Fruit fly (Drosophila melanogaster) whole organism, embryonic: Measurements from ENCODE around the gene THADA.

Experiments
- Blimp-1 ChIP-seq: fragments of 200-800 bp; sonication (Bioruptor generic); optimal IDR thresholded peaks from 3 replicates; lab custom pipeline; 2018; ENCODE audit warnings: missing biosample characterization, missing genetic modification characterization, mild to moderate bottlenecking, moderate library complexity, missing genetic modification reagents
- CG12219 ChIP-seq: fragments of 200-800 bp; sonication (Bioruptor generic); optimal IDR thresholded peaks from 3 replicates; lab custom pipeline; 2018; ENCODE audit warnings: missing biosample characterization, mild to moderate bottlenecking, missing genetic modification characterization
- CG12769 ChIP-seq: fragments of 200-800 bp; sonication (Bioruptor generic); optimal IDR thresholded peaks from 2 replicates; lab custom pipeline; 2019; ENCODE audit warnings: missing biosample characterization, mild to moderate bottlenecking, missing genetic modification characterization, moderate library complexity
- CG13775 ChIP-seq: fragments of 200-800 bp; sonication (Bioruptor generic); optimal IDR thresholded peaks from 3 replicates; lab custom pipeline; 2017; ENCODE audit warnings: missing biosample characterization, mild to moderate bottlenecking, missing genetic modification characterization
- CG2199 ChIP-seq: fragments of 200-800 bp; sonication (Bioruptor generic); IDR thresholded peaks from 3 replicates; pipeline ENCODE4 v1.3.6; 2022; ENCODE audit warnings: missing biosample characterization, missing genetic modification characterization
- CG3726 ChIP-seq: fragments of 200-800 bp; sonication (Bioruptor generic); IDR thresholded peaks from 3 replicates; pipeline ENCODE4, ENCODE4 v1.3.6; 2022; ENCODE audit warnings: missing biosample characterization, missing genetic modification characterization
- CG4360 ChIP-seq: fragments of 200-800 bp; sonication (Bioruptor generic); IDR thresholded peaks from 2 replicates; pipeline ENCODE4 v1.3.6; 2022; ENCODE audit warnings: missing biosample characterization, missing genetic modification characterization
- CG6791 ChIP-seq: fragments of 200-800 bp; sonication (Bioruptor generic); IDR thresholded peaks from 3 replicates; pipeline ENCODE4 v1.3.6; 2022; ENCODE audit warnings: missing biosample characterization, missing genetic modification characterization; ENCODE audit not compliant: partially characterized antibody
- Deaf1 ChIP-seq: fragments of 200-800 bp; optimal IDR thresholded peaks from 3 replicates; lab custom pipeline; 2019; ENCODE audit warnings: missing biosample characterization, mild to moderate bottlenecking, missing genetic modification characterization, moderate library complexity
- Ets65A ChIP-seq: fragments of 200-800 bp; sonication (Bioruptor generic); peaks from one replicate; lab custom pipeline; 2016; ENCODE audit warnings: missing biosample characterization, missing genetic modification characterization
- H15 ChIP-seq: fragments of 200-800 bp; sonication (Bioruptor generic); IDR thresholded peaks from 3 replicates; pipeline ENCODE4 v1.3.6; 2022; ENCODE audit warnings: missing biosample characterization, missing genetic modification characterization
- Hr78 ChIP-seq, 2 experiments: fragments of 200-800 bp in 1 of 2; fragments of >200 bp in 1 of 2; sonication (Bioruptor generic) in 1 of 2; optimal IDR thresholded peaks; 2 replicates each; lab custom pipeline; 2017 to 2019; ENCODE audit warnings: missing biosample characterization in 2 of 2, missing genetic modification characterization in 2 of 2, mild to moderate bottlenecking in 1 of 2, moderate library complexity in 1 of 2
- Med ChIP-seq: fragments of 200-800 bp; sonication (Bioruptor generic); peaks from one replicate; lab custom pipeline; 2016; ENCODE audit warnings: missing biosample characterization, missing genetic modification characterization, mild to moderate bottlenecking, inconsistent platforms, moderate library complexity
- Rx ChIP-seq: fragments of 200-800 bp; sonication (Bioruptor generic); IDR thresholded peaks from 2 replicates; pipeline ENCODE4 v1.3.6; 2022; ENCODE audit warnings: missing biosample characterization, missing genetic modification characterization
- Scr ChIP-seq: fragments of 200-800 bp; sonication (Bioruptor generic); IDR thresholded peaks from 2 replicates; pipeline ENCODE4 v1.3.6; 2022; ENCODE audit warnings: missing biosample characterization, missing genetic modification characterization; ENCODE audit not compliant: partially characterized antibody
- Trl ChIP-seq, 3 experiments: fragments of >200 bp in 2 of 3; fragments of 200-800 bp in 1 of 3; sonication (Bioruptor generic) in 1 of 3; optimal IDR thresholded peaks; 2 replicates in 1 of 3; 3 replicates in 2 of 3; lab custom pipeline; 2016 to 2017; ENCODE audit warnings: missing biosample characterization in 1 of 3, missing genetic modification characterization in 1 of 3
- Xrp1 ChIP-seq: fragments of 200-800 bp; sonication (Bioruptor generic); IDR thresholded peaks from 2 replicates; pipeline ENCODE4 v1.3.6; 2022; ENCODE audit warnings: missing biosample characterization, missing genetic modification characterization
- aop ChIP-seq: fragments of 200-800 bp; sonication (Bioruptor generic); IDR thresholded peaks from 2 replicates; pipeline ENCODE4 v1.3.6; 2022; ENCODE audit warnings: missing biosample characterization, missing genetic modification characterization
- az2 ChIP-seq: fragments of 200-800 bp; sonication (Bioruptor generic); optimal IDR thresholded peaks from 3 replicates; lab custom pipeline; 2016; ENCODE audit warnings: missing biosample characterization, missing genetic modification characterization
- chinmo ChIP-seq: fragments of 200-800 bp; sonication (Bioruptor generic); IDR thresholded peaks from 4 replicates; pipeline ENCODE4 v1.3.6; 2022; ENCODE audit warnings: missing biosample characterization, missing genetic modification characterization; ENCODE audit not compliant: partially characterized antibody
- chm ChIP-seq: fragments of 200-800 bp; sonication (Bioruptor generic); IDR thresholded peaks from 2 replicates; pipeline ENCODE4 v1.3.6; 2022; ENCODE audit warnings: missing biosample characterization, missing genetic modification characterization
- dm ChIP-seq: fragments of 200-800 bp; sonication (Bioruptor generic); optimal IDR thresholded peaks from 3 replicates; lab custom pipeline; 2016; ENCODE audit warnings: missing biosample characterization, missing genetic modification characterization
- dysf ChIP-seq: fragments of 200-800 bp; sonication (Bioruptor generic); IDR thresholded peaks from 3 replicates; pipeline ENCODE4 v1.3.6; 2022; ENCODE audit warnings: missing biosample characterization, missing genetic modification characterization
- gsb-n ChIP-seq: fragments of 200-800 bp; sonication (Bioruptor generic); optimal IDR thresholded peaks from 3 replicates; lab custom pipeline; 2018; ENCODE audit warnings: missing biosample characterization, mild to moderate bottlenecking, missing genetic modification characterization
- hbn ChIP-seq: fragments of 200-800 bp; sonication (Bioruptor generic); IDR thresholded peaks from 2 replicates; pipeline ENCODE4 v1.3.6; 2022; ENCODE audit warnings: missing biosample characterization, missing genetic modification characterization; ENCODE audit not compliant: partially characterized antibody
- hkb ChIP-seq, 2 experiments: fragments of 200-800 bp in 1 of 2; fragments of >200 bp in 1 of 2; sonication (Bioruptor generic) in 1 of 2; IDR thresholded peaks in 1 of 2; optimal IDR thresholded peaks in 1 of 2; 2 replicates each; pipeline versions ENCODE4 v1.3.6 to Lab custom; 2017 to 2022; ENCODE audit warnings: missing biosample characterization in 1 of 2, missing genetic modification characterization in 1 of 2
- jing ChIP-seq: fragments of 200-800 bp; sonication (Bioruptor generic); optimal IDR thresholded peaks from 2 replicates; lab custom pipeline; 2018; ENCODE audit warnings: missing biosample characterization, mild to moderate bottlenecking, missing genetic modification characterization
- kni ChIP-seq: fragments of 200-800 bp; sonication (Bioruptor generic); optimal IDR thresholded peaks from 3 replicates; lab custom pipeline; 2017; ENCODE audit warnings: mild to moderate bottlenecking, missing biosample characterization, missing genetic modification reagents, missing genetic modification characterization
- org-1 ChIP-seq: fragments of 200-800 bp; sonication (Bioruptor generic); optimal IDR thresholded peaks from 2 replicates; lab custom pipeline; 2017; ENCODE audit warnings: missing biosample characterization, missing genetic modification characterization
- pros ChIP-seq: fragments of 200-800 bp; sonication (Bioruptor generic); optimal IDR thresholded peaks from 3 replicates; lab custom pipeline; 2019; ENCODE audit warnings: missing biosample characterization, mild to moderate bottlenecking, missing genetic modification characterization, moderate library complexity
- psq ChIP-seq: fragments of 200-800 bp; sonication (Bioruptor generic); optimal IDR thresholded peaks from 2 replicates; lab custom pipeline; 2017; ENCODE audit warnings: missing biosample characterization, missing genetic modification characterization
- row ChIP-seq: fragments of 200-800 bp; sonication (Bioruptor generic); IDR thresholded peaks from 3 replicates; pipeline ENCODE4 v1.3.6; 2022; ENCODE audit warnings: missing biosample characterization, missing genetic modification characterization
- sd ChIP-seq: fragments of 200-800 bp; sonication (Bioruptor generic); optimal IDR thresholded peaks from 3 replicates; lab custom pipeline; 2018; ENCODE audit warnings: missing biosample characterization, mild to moderate bottlenecking, missing genetic modification characterization, moderate library complexity
- sim ChIP-seq: fragments of 200-800 bp; sonication (Bioruptor generic); IDR thresholded peaks from 2 replicates; pipeline ENCODE4 v1.3.6; 2022; ENCODE audit warnings: missing biosample characterization, missing genetic modification characterization
- sna ChIP-seq: fragments of 200-800 bp; sonication (Bioruptor generic); IDR thresholded peaks from 2 replicates; pipeline ENCODE4 v1.3.6; 2022; ENCODE audit warnings: missing biosample characterization, missing genetic modification characterization; ENCODE audit not compliant: partially characterized antibody
- so ChIP-seq: fragments of 200-800 bp; sonication (Bioruptor generic); IDR thresholded peaks from 3 replicates; pipeline ENCODE4 v1.3.6; 2022; ENCODE audit warnings: missing biosample characterization, missing genetic modification characterization
- sqz ChIP-seq: fragments of 200-800 bp; sonication (Bioruptor generic); optimal IDR thresholded peaks from 3 replicates; lab custom pipeline; 2018; ENCODE audit warnings: missing biosample characterization, mild to moderate bottlenecking, missing genetic modification characterization
- sr ChIP-seq: fragments of 200-800 bp; sonication (Bioruptor generic); IDR thresholded peaks from 3 replicates; pipeline ENCODE4 v1.3.6; 2022; ENCODE audit warnings: missing biosample characterization, missing genetic modification characterization
- stwl ChIP-seq: fragments of 200-800 bp; sonication (Bioruptor generic); optimal IDR thresholded peaks from 3 replicates; lab custom pipeline; 2018; ENCODE audit warnings: missing biosample characterization, mild to moderate bottlenecking, missing genetic modification characterization, moderate library complexity
- wor ChIP-seq: fragments of 200-800 bp; sonication (Bioruptor generic); IDR thresholded peaks from 2 replicates; pipeline ENCODE4 v1.3.6; 2022; ENCODE audit warnings: missing biosample characterization, missing genetic modification characterization
- yki ChIP-seq: fragments of >200 bp; optimal IDR thresholded peaks from 3 replicates; lab custom pipeline; 2018
- zen2 ChIP-seq: fragments of 200-800 bp; sonication (Bioruptor generic); IDR thresholded peaks from 3 replicates; pipeline ENCODE4 v1.3.6; 2022; ENCODE audit warnings: missing biosample characterization, missing genetic modification characterization; ENCODE audit not compliant: partially characterized antibody

Gene THADA

DNA sequence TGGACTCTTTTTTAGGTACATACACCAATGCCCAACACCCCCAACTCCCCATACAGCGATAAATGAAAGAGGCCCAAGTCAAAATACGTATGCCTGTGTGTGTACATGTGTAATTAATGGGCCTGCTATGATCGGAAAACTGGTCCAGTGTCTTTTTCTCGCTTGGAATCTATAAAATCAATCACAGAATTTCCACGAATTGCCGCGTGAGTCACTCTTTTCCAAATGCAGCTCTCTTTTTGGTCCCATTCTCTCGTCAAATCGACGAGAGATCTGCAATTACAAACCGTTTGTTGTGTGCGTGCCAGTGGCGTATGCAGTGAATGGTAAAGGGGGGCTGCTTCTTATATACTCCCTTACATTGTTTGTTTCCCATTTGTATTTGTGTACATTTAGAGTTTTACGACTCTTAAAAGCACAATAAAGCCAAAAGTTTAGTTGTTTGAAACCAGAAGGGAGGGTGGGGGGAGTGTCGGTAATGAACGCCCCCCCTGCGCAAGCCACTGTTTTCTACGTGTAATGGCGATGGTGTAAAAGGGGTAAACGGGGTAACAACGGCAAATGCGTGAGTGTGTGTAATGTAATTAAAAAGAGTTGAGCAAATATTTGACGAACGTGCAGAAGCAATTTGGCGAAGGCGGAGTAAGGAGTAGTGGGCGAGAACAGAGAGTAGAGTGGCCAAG lies 18.5 kb downstream of the THADA start (continued):
- TF ChIP-seq CG6791 (GFP tag; lab: Robert Waterston, UW) (no peak), jing (GFP tag; lab: Kevin White, UChicago) (peak; percentile 93), psq (GFP tag; lab: Kevin White, UChicago) (peak; percentile 82), org-1 (GFP tag; lab: Kevin White, UChicago) (peak; percentile 92), hbn (GFP tag; lab: Robert Waterston, UW) (no peak), wor (GFP tag; lab: Robert Waterston, UW) (peak; percentile 91), az2 (GFP tag; lab: Kevin White, UChicago) (peak; percentile 94), dysf (GFP tag; lab: Robert Waterston, UW) (peak; percentile 97)

DNA sequence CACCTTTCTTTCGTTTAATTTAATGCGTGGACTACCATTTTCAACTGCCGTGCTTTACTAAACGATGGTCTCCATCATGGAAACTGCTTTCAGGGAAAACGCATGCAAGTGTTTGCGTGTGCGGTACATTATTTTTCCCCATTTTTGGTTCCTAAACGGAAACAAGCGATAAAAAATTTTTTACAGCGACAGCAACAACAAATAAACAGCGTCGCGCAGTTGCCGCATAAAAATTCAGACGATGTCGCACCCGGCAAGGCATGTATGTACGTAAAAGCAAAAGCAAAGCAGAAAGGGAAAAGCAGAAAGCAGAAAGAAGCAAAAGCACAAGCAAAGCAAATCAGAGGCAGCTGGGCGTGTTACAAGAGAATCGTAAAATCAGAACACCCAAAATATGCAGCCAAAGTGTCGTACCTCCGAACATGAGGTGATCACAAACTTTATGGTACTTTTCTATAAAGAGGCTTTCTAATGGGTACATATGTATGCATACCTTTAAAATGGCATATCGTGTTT lies 19.7 kb downstream of the THADA start:
- TF ChIP-seq CG4360 (GFP tag; lab: Robert Waterston, UW) (peak; percentile 62), CG3726 (no peak), CG2199 (GFP tag; lab: Robert Waterston, UW) (peak; percentile 94), kni (peak; percentile 24), chm (GFP tag; lab: Robert Waterston, UW) (peak; percentile 40; the same call in 1 of the 2 replicates), Blimp-1 (GFP tag; lab: Kevin White, UChicago) (peak; percentile 65), CG12219 (GFP tag; lab: Kevin White, UChicago) (no peak), Xrp1 (GFP tag; lab: Robert Waterston, UW) (0 out of 2 replicates have a peak, but pooled peaks have one; percentile 7), Scr (no peak), Trl (optimal IDR thresholded peaks at IDR 0.05; lab: Kevin White, UChicago) (no peak), Trl (GFP tag; optimal IDR thresholded peaks at IDR 0.05; lab: Kevin White, UChicago) (no peak), sqz (GFP tag; lab: Kevin White, UChicago) (peak; percentile 19), aop (GFP tag; lab: Robert Waterston, UW) (no peak), Med (peak; percentile 13), sd (tag; lab: Kevin White, UChicago) (peak; percentile 28), H15 (0 out of 3 replicates have a peak, but pooled peaks have one; percentile 22), row (GFP tag; lab: Robert Waterston, UW) (peak; percentile 27; the same call in 2 of the 3 replicates), chinmo (GFP tag; lab: Robert Waterston, UW) (0 out of 4 replicates have a peak, but pooled peaks have one; percentile 42)
- TF ChIP-seq, all 482 proteins: peak for 12

dm6 chrX:19844010-19844766 lies 21.1 kb downstream of the THADA start:
- TF ChIP-seq Rx (0 out of 2 replicates have a peak, but pooled peaks have one; percentile 5), sna (GFP tag; lab: Robert Waterston, UW) (0 out of 2 replicates have a peak, but pooled peaks have one; percentile 27), dm (GFP tag; lab: Kevin White, UChicago) (no peak), zen2 (0 out of 3 replicates have a peak, but pooled peaks have one; percentile 16), sim (GFP tag; lab: Robert Waterston, UW) (no peak), Deaf1 (tag; lab: Kevin White, UChicago) (peak; percentile 74), yki (lab: Kevin White, UChicago) (no peak), CG6791 (GFP tag; lab: Robert Waterston, UW) (0 out of 3 replicates have a peak, but pooled peaks have one; percentile 31), Med (peak; percentile 62), Hr78 (GFP tag; optimal IDR thresholded peaks at IDR 0.05; lab: Kevin White, UChicago) (peak in 1 of 2 experiments; percentile 62), stwl (tag; lab: Kevin White, UChicago) (peak; percentile 95), Ets65A (peak; percentile 17), gsb-n (tag; lab: Kevin White, UChicago) (no peak), CG12769 (tag; lab: Kevin White, UChicago) (peak; percentile 58), CG13775 (GFP tag; lab: Kevin White, UChicago) (no peak), pros (no peak), so (peak; percentile 70; the same call in 2 of the 3 replicates), sr (GFP tag; lab: Robert Waterston, UW) (peak; percentile 87), hkb (optimal IDR thresholded peaks at IDR 0.05; lab: Kevin White, UChicago) (no peak), hkb (GFP tag; IDR thresholded peaks at IDR 0.05; lab: Robert Waterston, UW) (no peak), CG2199 (GFP tag; lab: Robert Waterston, UW) (0 out of 3 replicates have a peak, but pooled peaks have one; percentile 9)
